Fruit fly (Drosophila melanogaster) whole organism, embryonic: ENCODE measurements around the gene Gs2.

Source experiments
- ATbp ChIP-seq: fragments of 200-800 bp; sonication (Bioruptor generic); optimal IDR thresholded peaks from 2 replicates; lab custom pipeline; 2017; ENCODE audit warnings: missing biosample characterization, mild to moderate bottlenecking, missing genetic modification characterization, missing genetic modification reagents
- Ada2b ChIP-seq: fragments of 200-800 bp; sonication (Bioruptor generic); IDR thresholded peaks from 2 replicates; pipeline ENCODE4 v1.3.6; 2022; ENCODE audit warnings: missing biosample characterization, missing genetic modification characterization
- CG10274 ChIP-seq: fragments of 200-800 bp; sonication (Bioruptor generic); optimal IDR thresholded peaks from 3 replicates; lab custom pipeline; 2017; ENCODE audit warnings: missing biosample characterization, mild to moderate bottlenecking, missing genetic modification characterization
- CG10321 ChIP-seq: fragments of 200-800 bp; sonication (Bioruptor generic); IDR thresholded peaks from 2 replicates; pipeline ENCODE4 v1.3.6; 2022; ENCODE audit warnings: missing biosample characterization, missing genetic modification characterization
- CG13123 ChIP-seq: fragments of 200-800 bp; sonication (Bioruptor generic); optimal IDR thresholded peaks from 2 replicates; lab custom pipeline; 2016; ENCODE audit warnings: missing biosample characterization, missing genetic modification characterization
- CG13296 ChIP-seq: fragments of 200-800 bp; sonication (Bioruptor generic); optimal IDR thresholded peaks from 3 replicates; lab custom pipeline; 2018; ENCODE audit warnings: missing biosample characterization, mild to moderate bottlenecking, missing genetic modification characterization
- CG13424 ChIP-seq: fragments of 200-800 bp; sonication (Bioruptor generic); optimal IDR thresholded peaks from 2 replicates; lab custom pipeline; 2019; ENCODE audit warnings: missing biosample characterization, mild to moderate bottlenecking, missing genetic modification characterization, moderate library complexity
- CG15269 ChIP-seq: fragments of 200-800 bp; sonication (Bioruptor generic); optimal IDR thresholded peaks from 2 replicates; lab custom pipeline; 2018; ENCODE audit warnings: missing biosample characterization, mild to moderate bottlenecking, missing genetic modification characterization, moderate library complexity
- CG1792 ChIP-seq: fragments of 200-800 bp; sonication (Bioruptor generic); optimal IDR thresholded peaks from 2 replicates; lab custom pipeline; 2016; ENCODE audit warnings: missing biosample characterization, missing genetic modification characterization
- CG18476 ChIP-seq: fragments of 200-800 bp; sonication (Bioruptor generic); optimal IDR thresholded peaks from 2 replicates; lab custom pipeline; 2016; ENCODE audit warnings: missing biosample characterization, mild to moderate bottlenecking, missing genetic modification characterization
- CG30020 ChIP-seq: fragments of 200-800 bp; optimal IDR thresholded peaks from 2 replicates; lab custom pipeline; 2019; ENCODE audit warnings: missing biosample characterization, mild to moderate bottlenecking, missing genetic modification characterization, moderate library complexity
- CG3281 ChIP-seq: fragments of 200-800 bp; sonication (Bioruptor generic); optimal IDR thresholded peaks from 3 replicates; lab custom pipeline; 2017; ENCODE audit warnings: missing biosample characterization, mild to moderate bottlenecking, missing genetic modification characterization
- CG6813 ChIP-seq: fragments of 200-800 bp; sonication (Bioruptor generic); optimal IDR thresholded peaks from 2 replicates; lab custom pipeline; 2017; ENCODE audit warnings: missing biosample characterization, missing genetic modification characterization, mild to moderate bottlenecking, moderate library complexity, missing genetic modification reagents
- CG7271 ChIP-seq: fragments of 200-800 bp; sonication (Bioruptor generic); optimal IDR thresholded peaks from 2 replicates; lab custom pipeline; 2018; ENCODE audit warnings: missing biosample characterization, mild to moderate bottlenecking, missing genetic modification characterization, moderate library complexity
- CG8281 ChIP-seq: fragments of 200-800 bp; sonication (Bioruptor generic); optimal IDR thresholded peaks from 2 replicates; lab custom pipeline; 2018; ENCODE audit warnings: missing biosample characterization, mild to moderate bottlenecking, missing genetic modification characterization, moderate library complexity
- CG8388 ChIP-seq: fragments of 200-800 bp; sonication (Bioruptor generic); optimal IDR thresholded peaks from 2 replicates; lab custom pipeline; 2019; ENCODE audit warnings: missing biosample characterization, mild to moderate bottlenecking, missing genetic modification characterization, moderate library complexity
- Dbx ChIP-seq: fragments of 200-800 bp; sonication (Bioruptor generic); IDR thresholded peaks from 3 replicates; pipeline ENCODE4 v1.3.6; 2022; ENCODE audit warnings: missing biosample characterization, missing genetic modification characterization
- Elba2 ChIP-seq: fragments of 200-800 bp; sonication (Bioruptor generic); optimal IDR thresholded peaks from 3 replicates; lab custom pipeline; 2016; ENCODE audit warnings: missing biosample characterization, missing genetic modification characterization
- HLHmδ ChIP-seq: fragments of 200-800 bp; sonication (Bioruptor generic); optimal IDR thresholded peaks from 2 replicates; lab custom pipeline; 2018; ENCODE audit warnings: missing biosample characterization, mild to moderate bottlenecking, missing genetic modification characterization, moderate library complexity
- Hmr ChIP-seq: fragments of 200-800 bp; sonication (Bioruptor generic); optimal IDR thresholded peaks from 3 replicates; lab custom pipeline; 2017; ENCODE audit warnings: mild to moderate bottlenecking, missing biosample characterization, missing genetic modification reagents, missing genetic modification characterization
- Hsf ChIP-seq: fragments of 200-800 bp; sonication (Bioruptor generic); optimal IDR thresholded peaks from 3 replicates; lab custom pipeline; 2016; ENCODE audit warnings: missing biosample characterization, missing genetic modification characterization
- NC2β ChIP-seq: fragments of 200-800 bp; sonication (Bioruptor generic); optimal IDR thresholded peaks from 2 replicates; lab custom pipeline; 2016; ENCODE audit warnings: missing biosample characterization, missing genetic modification characterization
- Pdp1 ChIP-seq, 2 experiments: fragments of 200-800 bp; sonication (Bioruptor generic); optimal IDR thresholded peaks; 3 replicates each; lab custom pipeline; 2016; ENCODE audit warnings: missing biosample characterization in 2 of 2, missing genetic modification characterization in 2 of 2, mild to moderate bottlenecking in 1 of 2, moderate library complexity in 1 of 2
- Ptx1 ChIP-seq: fragments of 200-800 bp; sonication (Bioruptor generic); IDR thresholded peaks from 2 replicates; pipeline ENCODE4 v1.3.6; 2022; ENCODE audit warnings: missing biosample characterization, missing genetic modification characterization
- Sry-β ChIP-seq: fragments of 200-800 bp; sonication (Bioruptor generic); optimal IDR thresholded peaks from 2 replicates; lab custom pipeline; 2018; ENCODE audit warnings: missing biosample characterization, mild to moderate bottlenecking, missing genetic modification characterization, moderate library complexity
- Xbp1 ChIP-seq: fragments of 200-800 bp; sonication (Bioruptor generic); optimal IDR thresholded peaks from 3 replicates; lab custom pipeline; 2016; ENCODE audit warnings: missing biosample characterization, mild to moderate bottlenecking, missing genetic modification characterization
- ab ChIP-seq: fragments of 200-800 bp; sonication (Bioruptor generic); optimal IDR thresholded peaks from 2 replicates; lab custom pipeline; 2016; ENCODE audit warnings: missing biosample characterization, missing genetic modification characterization
- ase ChIP-seq: fragments of 200-800 bp; sonication (Bioruptor generic); IDR thresholded peaks from 3 replicates; pipeline ENCODE4 v1.3.6; 2022; ENCODE audit warnings: missing biosample characterization, missing genetic modification characterization
- bsh ChIP-seq, 2 experiments: fragments of 200-800 bp; sonication (Bioruptor generic); optimal IDR thresholded peaks; 2 replicates each; lab custom pipeline; 2017 to 2018; ENCODE audit warnings: mild to moderate bottlenecking in 2 of 2, missing biosample characterization in 2 of 2, missing genetic modification characterization in 2 of 2, moderate library complexity in 1 of 2
- btn ChIP-seq: fragments of 200-800 bp; sonication (Bioruptor generic); optimal IDR thresholded peaks from 2 replicates; lab custom pipeline; 2016; ENCODE audit warnings: missing biosample characterization, missing genetic modification characterization
- chif ChIP-seq, 2 experiments: fragments of 200-800 bp; sonication (Bioruptor generic); optimal IDR thresholded peaks; 3 replicates each; lab custom pipeline; 2016; ENCODE audit warnings: missing biosample characterization in 2 of 2, missing genetic modification characterization in 2 of 2
- chm ChIP-seq: fragments of 200-800 bp; sonication (Bioruptor generic); IDR thresholded peaks from 2 replicates; pipeline ENCODE4 v1.3.6; 2022; ENCODE audit warnings: missing biosample characterization, missing genetic modification characterization
- da ChIP-seq: fragments of 200-800 bp; sonication (Bioruptor generic); optimal IDR thresholded peaks from 2 replicates; lab custom pipeline; 2016; ENCODE audit warnings: missing biosample characterization, missing genetic modification characterization
- dysf ChIP-seq: fragments of 200-800 bp; sonication (Bioruptor generic); IDR thresholded peaks from 3 replicates; pipeline ENCODE4 v1.3.6; 2022; ENCODE audit warnings: missing biosample characterization, missing genetic modification characterization
- emc ChIP-seq: fragments of 200-800 bp; sonication (Bioruptor generic); optimal IDR thresholded peaks from 2 replicates; lab custom pipeline; 2016; ENCODE audit warnings: missing biosample characterization, missing genetic modification characterization
- esg ChIP-seq: fragments of 200-800 bp; sonication (Bioruptor generic); conservative IDR thresholded peaks from 2 replicates; pipeline ENCODE4 v1.3.6; 2022; ENCODE audit warnings: missing biosample characterization, missing genetic modification characterization
- inv ChIP-seq: fragments of 200-800 bp; sonication (Bioruptor generic); IDR thresholded peaks from 2 replicates; pipeline ENCODE4 v1.3.6; 2022; ENCODE audit warnings: missing biosample characterization, missing genetic modification characterization; ENCODE audit not compliant: partially characterized antibody
- kay ChIP-seq: fragments of 200-800 bp; sonication (Bioruptor generic); optimal IDR thresholded peaks from 2 replicates; lab custom pipeline; 2016; ENCODE audit warnings: missing biosample characterization, missing genetic modification characterization
- ken ChIP-seq: fragments of 200-800 bp; sonication (Bioruptor generic); IDR thresholded peaks from 3 replicates; pipeline ENCODE4 v1.3.6; 2022; ENCODE audit warnings: missing biosample characterization, missing genetic modification characterization
- luna ChIP-seq: fragments of 200-800 bp; sonication (Bioruptor generic); optimal IDR thresholded peaks from 2 replicates; lab custom pipeline; 2016; ENCODE audit warnings: missing biosample characterization, missing genetic modification characterization
- nau ChIP-seq: fragments of 200-800 bp; sonication (Bioruptor generic); optimal IDR thresholded peaks from 3 replicates; lab custom pipeline; 2017; ENCODE audit warnings: missing biosample characterization, mild to moderate bottlenecking, missing genetic modification characterization, missing genetic modification reagents
- ranshi ChIP-seq: fragments of 200-800 bp; sonication (Bioruptor generic); IDR thresholded peaks from 2 replicates; pipeline ENCODE4 v1.3.6; 2022; ENCODE audit warnings: missing biosample characterization, missing genetic modification characterization
- schlank ChIP-seq: fragments of 200-800 bp; sonication (Bioruptor generic); optimal IDR thresholded peaks from 2 replicates; lab custom pipeline; 2018; ENCODE audit warnings: missing biosample characterization, mild to moderate bottlenecking, missing genetic modification characterization
- shn ChIP-seq: fragments of 200-800 bp; sonication (Bioruptor generic); optimal IDR thresholded peaks from 3 replicates; lab custom pipeline; 2016; ENCODE audit warnings: missing biosample characterization, missing genetic modification characterization
- so ChIP-seq: fragments of 200-800 bp; sonication (Bioruptor generic); IDR thresholded peaks from 3 replicates; pipeline ENCODE4 v1.3.6; 2022; ENCODE audit warnings: missing biosample characterization, missing genetic modification characterization
- stc ChIP-seq: fragments of 200-800 bp; sonication (Bioruptor generic); IDR thresholded peaks from 2 replicates; pipeline ENCODE4 v1.3.6; 2022; ENCODE audit warnings: missing biosample characterization, missing genetic modification characterization
- sug ChIP-seq: fragments of 200-800 bp; optimal IDR thresholded peaks from 2 replicates; lab custom pipeline; 2019; ENCODE audit warnings: missing biosample characterization, mild to moderate bottlenecking, missing genetic modification characterization, moderate library complexity
- unpg ChIP-seq: fragments of 200-800 bp; sonication (Bioruptor generic); optimal IDR thresholded peaks from 3 replicates; lab custom pipeline; 2018; ENCODE audit warnings: missing biosample characterization, mild to moderate bottlenecking, missing genetic modification characterization, moderate library complexity
- vvl ChIP-seq: fragments of 200-800 bp; sonication (Bioruptor generic); IDR thresholded peaks from 2 replicates; pipeline ENCODE4 v1.3.6; 2022; ENCODE audit warnings: missing biosample characterization, missing genetic modification characterization
- wdn ChIP-seq: fragments of 200-800 bp; sonication (Bioruptor generic); IDR thresholded peaks from 2 replicates; pipeline ENCODE4 v1.3.6; 2022; ENCODE audit warnings: missing biosample characterization, missing genetic modification characterization

Gs2 gene

dm6 chrX:11393003-11393620, 29.5 kb upstream of the Gs2 start (continued):
- TF ChIP-seq emc (GFP tag; lab: Kevin White, UChicago), result no peak
- no peak for TF ChIP-seq CG6813 (GFP tag; lab: Kevin White, UChicago)
- no peak for TF ChIP-seq Elba2 (GFP tag; lab: Kevin White, UChicago)
- TF ChIP-seq CG1792 (GFP tag; lab: Kevin White, UChicago), result no peak
- TF ChIP-seq so (GFP tag; lab: Robert Waterston, UW), result no peak
- no peak for TF ChIP-seq CG8281 (tag; lab: Kevin White, UChicago)
- TF ChIP-seq CG13424 (tag; lab: Kevin White, UChicago), result peak; percentile 23
- no peak for TF ChIP-seq schlank (tag; lab: Kevin White, UChicago)
- no peak for TF ChIP-seq HLHmδ
- TF ChIP-seq shn (GFP tag; lab: Kevin White, UChicago), result no peak
- TF ChIP-seq CG8388 (GFP tag; lab: Kevin White, UChicago), result no peak
- TF ChIP-seq dysf (GFP tag; lab: Robert Waterston, UW), result 0 out of 3 replicates have a peak, but pooled peaks have one; percentile 31
- TF ChIP-seq Dbx (GFP tag; lab: Robert Waterston, UW), result 0 out of 3 replicates have a peak, but pooled peaks have one; percentile 47
- TF ChIP-seq Ada2b (GFP tag; lab: Robert Waterston, UW), result peak; percentile 44; the same call in 1 of the 2 replicates
- 0 out of 2 replicates have a peak, but pooled peaks have one; percentile 43 for TF ChIP-seq vvl (GFP tag; lab: Robert Waterston, UW)
- no peak for TF ChIP-seq chm (GFP tag; lab: Robert Waterston, UW)
- peak; percentile 8 for TF ChIP-seq Hsf (GFP tag; lab: Kevin White, UChicago)
- TF ChIP-seq CG10274 (GFP tag; lab: Kevin White, UChicago), result no peak
- TF ChIP-seq Sry-β (GFP tag; lab: Kevin White, UChicago), result no peak
- TF ChIP-seq nau (GFP tag; lab: Kevin White, UChicago), result no peak
- TF ChIP-seq Pdp1 (GFP tag; optimal IDR thresholded peaks at IDR 0.05; lab: Kevin White, UChicago), result peak in 1 of 2 experiments; percentile 61
- TF ChIP-seq NC2β (GFP tag; lab: Kevin White, UChicago), result no peak
- TF ChIP-seq esg (GFP tag; lab: Robert Waterston, UW), result no peak; the same call in 1 of the 2 replicates
- TF ChIP-seq ATbp (GFP tag; lab: Kevin White, UChicago), result no peak
- TF ChIP-seq unpg (GFP tag; lab: Kevin White, UChicago), result no peak
- no peak for TF ChIP-seq CG18476 (GFP tag; lab: Kevin White, UChicago)
- TF ChIP-seq CG13123, result no peak
- no peak for TF ChIP-seq stc (GFP tag; lab: Robert Waterston, UW)
- TF ChIP-seq Ptx1, result 0 out of 2 replicates have a peak, but pooled peaks have one; percentile 29
- peak; percentile 24 for TF ChIP-seq sug (tag; lab: Kevin White, UChicago)
- TF ChIP-seq ranshi, result no peak
- no peak for TF ChIP-seq Hmr
- TF ChIP-seq CG3281 (GFP tag; lab: Kevin White, UChicago), result no peak
- TF ChIP-seq inv, result no peak
- no peak for TF ChIP-seq kay
- no peak for TF ChIP-seq CG30020 (tag; lab: Kevin White, UChicago)
- TF ChIP-seq Xbp1 (GFP tag; lab: Kevin White, UChicago), result no peak
- no peak for TF ChIP-seq wdn (GFP tag; lab: Robert Waterston, UW)
- peak; percentile 41 for TF ChIP-seq CG15269 (tag; lab: Kevin White, UChicago)
- no peak for TF ChIP-seq luna (GFP tag; lab: Kevin White, UChicago)
- TF ChIP-seq ab (GFP tag; lab: Kevin White, UChicago), result no peak
- TF ChIP-seq chif (GFP tag; optimal IDR thresholded peaks at IDR 0.05; lab: Kevin White, UChicago), result no peak
- no peak for TF ChIP-seq CG10321 (GFP tag; lab: Robert Waterston, UW)
- no peak for TF ChIP-seq bsh (GFP tag; optimal IDR thresholded peaks at IDR 0.05; lab: Kevin White, UChicago)
- no peak for TF ChIP-seq CG7271 (tag; lab: Kevin White, UChicago)
- no peak for TF ChIP-seq da
- TF ChIP-seq ase (GFP tag; lab: Robert Waterston, UW), result no peak
- no peak for TF ChIP-seq ken (GFP tag; lab: Robert Waterston, UW)
- no peak for TF ChIP-seq btn (GFP tag; lab: Kevin White, UChicago)
- TF ChIP-seq CG13296, result no peak
